Fruit fly (Drosophila melanogaster) whole organism, embryonic: ENCODE data around the gene RpS15Aa.
A peak's percentile ranks its signal among the peaks of the same experiment; 100 is the strongest.

Experiments used
- Ada2b ChIP-seq: fragments of 200-800 bp; sonication (Bioruptor generic); IDR thresholded peaks from 2 replicates; pipeline ENCODE4 v1.3.6; 2022; ENCODE audit warnings: missing biosample characterization, missing genetic modification characterization
- CG11093 ChIP-seq: fragments of 200-800 bp; sonication (Bioruptor generic); IDR thresholded peaks from 3 replicates; pipeline ENCODE4 v1.3.6; 2022; ENCODE audit warnings: missing biosample characterization, missing genetic modification characterization
- CG12071 ChIP-seq: fragments of 200-800 bp; sonication (Bioruptor generic); optimal IDR thresholded peaks from 3 replicates; lab custom pipeline; 2018; ENCODE audit warnings: missing biosample characterization, mild to moderate bottlenecking, missing genetic modification characterization
- CG13296 ChIP-seq: fragments of 200-800 bp; sonication (Bioruptor generic); optimal IDR thresholded peaks from 3 replicates; lab custom pipeline; 2018; ENCODE audit warnings: missing biosample characterization, mild to moderate bottlenecking, missing genetic modification characterization
- CG14014 ChIP-seq: fragments of 200-800 bp; sonication (Bioruptor generic); IDR thresholded peaks from 2 replicates; pipeline ENCODE4 v1.3.6; 2022; ENCODE audit warnings: missing biosample characterization, missing genetic modification characterization
- CG15514 ChIP-seq: fragments of 200-800 bp; sonication (Bioruptor generic); optimal IDR thresholded peaks from 3 replicates; lab custom pipeline; 2017; ENCODE audit warnings: missing biosample characterization, missing genetic modification characterization, mild to moderate bottlenecking, moderate library complexity, missing genetic modification reagents
- CG1647 ChIP-seq: fragments of 200-800 bp; sonication (Bioruptor generic); optimal IDR thresholded peaks from 3 replicates; lab custom pipeline; 2016; ENCODE audit warnings: missing biosample characterization, missing genetic modification characterization
- CG16813 ChIP-seq: fragments of 200-800 bp; sonication (Bioruptor generic); IDR thresholded peaks from 3 replicates; pipeline ENCODE4 v1.3.6; 2022; ENCODE audit warnings: missing biosample characterization, missing genetic modification characterization; ENCODE audit not compliant: partially characterized antibody
- CG2889 ChIP-seq: fragments of 200-800 bp; sonication (Bioruptor generic); IDR thresholded peaks from 3 replicates; pipeline ENCODE4 v1.3.6; 2022; ENCODE audit warnings: missing biosample characterization, missing genetic modification characterization
- CG31224 ChIP-seq: fragments of 200-800 bp; sonication (Bioruptor generic); IDR thresholded peaks from 2 replicates; pipeline ENCODE4 v1.3.6; 2022; ENCODE audit warnings: missing biosample characterization, missing genetic modification characterization
- CG32532 ChIP-seq: fragments of 200-800 bp; sonication (Bioruptor generic); IDR thresholded peaks from 2 replicates; pipeline ENCODE4 v1.3.6; 2022; ENCODE audit warnings: missing biosample characterization, missing genetic modification characterization
- CG34376 ChIP-seq: fragments of 200-800 bp; sonication (Bioruptor generic); optimal IDR thresholded peaks from 2 replicates; lab custom pipeline; 2018; ENCODE audit warnings: missing biosample characterization, mild to moderate bottlenecking, missing genetic modification characterization
- CG3847 ChIP-seq: fragments of 200-800 bp; sonication (Bioruptor generic); IDR thresholded peaks from 2 replicates; pipeline ENCODE4 v1.3.6; 2022; ENCODE audit warnings: missing biosample characterization, missing genetic modification characterization
- CG4854 ChIP-seq: fragments of 200-800 bp; sonication (Bioruptor generic); optimal IDR thresholded peaks from 2 replicates; lab custom pipeline; 2016; ENCODE audit warnings: missing biosample characterization, missing genetic modification characterization, inconsistent platforms
- Camta ChIP-seq: fragments of 200-800 bp; sonication (Bioruptor generic); optimal IDR thresholded peaks from 2 replicates; lab custom pipeline; 2016; ENCODE audit warnings: missing biosample characterization, missing genetic modification characterization
- Elba2 ChIP-seq: fragments of 200-800 bp; sonication (Bioruptor generic); optimal IDR thresholded peaks from 3 replicates; lab custom pipeline; 2016; ENCODE audit warnings: missing biosample characterization, missing genetic modification characterization
- Fer2 ChIP-seq: fragments of 200-800 bp; sonication (Bioruptor generic); optimal IDR thresholded peaks from 2 replicates; lab custom pipeline; 2018; ENCODE audit warnings: missing biosample characterization, mild to moderate bottlenecking, missing genetic modification characterization, moderate library complexity
- H2.0 ChIP-seq: fragments of 200-800 bp; sonication (Bioruptor generic); IDR thresholded peaks from 2 replicates; pipeline ENCODE4 v1.3.6; 2022; ENCODE audit warnings: missing biosample characterization, missing genetic modification characterization
- Hr78 ChIP-seq, 2 experiments: fragments of 200-800 bp in 1 of 2; fragments of >200 bp in 1 of 2; sonication (Bioruptor generic) in 1 of 2; optimal IDR thresholded peaks; 2 replicates each; lab custom pipeline; 2017 to 2019; ENCODE audit warnings: missing biosample characterization in 2 of 2, missing genetic modification characterization in 2 of 2, mild to moderate bottlenecking in 1 of 2, moderate library complexity in 1 of 2
- Mes4 ChIP-seq: fragments of 200-800 bp; sonication (Bioruptor generic); optimal IDR thresholded peaks from 2 replicates; lab custom pipeline; 2016; ENCODE audit warnings: missing biosample characterization, missing genetic modification characterization
- Mrtf ChIP-seq: fragments of 200-800 bp; sonication (Bioruptor generic); IDR thresholded peaks from 3 replicates; pipeline ENCODE4 v1.3.6; 2022; ENCODE audit warnings: missing biosample characterization, missing genetic modification characterization
- NK7.1 ChIP-seq: fragments of 200-800 bp; sonication (Bioruptor generic); optimal IDR thresholded peaks from 3 replicates; lab custom pipeline; 2016; ENCODE audit warnings: missing biosample characterization, missing genetic modification characterization
- Optix ChIP-seq: fragments of 200-800 bp; sonication (Bioruptor generic); IDR thresholded peaks from 3 replicates; pipeline ENCODE4 v1.3.6; 2022; ENCODE audit warnings: missing biosample characterization, missing genetic modification characterization
- PHDP ChIP-seq: fragments of 200-800 bp; sonication (Bioruptor generic); optimal IDR thresholded peaks from 3 replicates; lab custom pipeline; 2018; ENCODE audit warnings: missing biosample characterization, mild to moderate bottlenecking, missing genetic modification characterization, moderate library complexity
- Ptx1 ChIP-seq: fragments of 200-800 bp; sonication (Bioruptor generic); IDR thresholded peaks from 2 replicates; pipeline ENCODE4 v1.3.6; 2022; ENCODE audit warnings: missing biosample characterization, missing genetic modification characterization
- Ravus ChIP-seq: fragments of 200-800 bp; sonication (Bioruptor generic); IDR thresholded peaks from 2 replicates; pipeline ENCODE4 v1.3.6; 2022; ENCODE audit warnings: missing biosample characterization, missing genetic modification characterization
- Xbp1 ChIP-seq: fragments of 200-800 bp; sonication (Bioruptor generic); optimal IDR thresholded peaks from 3 replicates; lab custom pipeline; 2016; ENCODE audit warnings: missing biosample characterization, mild to moderate bottlenecking, missing genetic modification characterization
- ac ChIP-seq: fragments of 200-800 bp; sonication (Bioruptor generic); optimal IDR thresholded peaks from 3 replicates; lab custom pipeline; 2017; ENCODE audit warnings: missing biosample characterization, mild to moderate bottlenecking, missing genetic modification characterization
- az2 ChIP-seq: fragments of 200-800 bp; sonication (Bioruptor generic); optimal IDR thresholded peaks from 3 replicates; lab custom pipeline; 2016; ENCODE audit warnings: missing biosample characterization, missing genetic modification characterization
- chinmo ChIP-seq: fragments of 200-800 bp; sonication (Bioruptor generic); IDR thresholded peaks from 4 replicates; pipeline ENCODE4 v1.3.6; 2022; ENCODE audit warnings: missing biosample characterization, missing genetic modification characterization; ENCODE audit not compliant: partially characterized antibody
- ci ChIP-seq: fragments of 200-800 bp; sonication (Bioruptor generic); IDR thresholded peaks from 3 replicates; pipeline ENCODE4 v1.3.6; 2022; ENCODE audit warnings: missing biosample characterization, missing genetic modification characterization
- crp ChIP-seq, 2 experiments: fragments of 200-800 bp; sonication (Bioruptor generic); optimal IDR thresholded peaks; 2 replicates in 1 of 2; 3 replicates in 1 of 2; lab custom pipeline; 2017; ENCODE audit warnings: missing biosample characterization in 2 of 2, missing genetic modification characterization in 2 of 2, mild to moderate bottlenecking in 1 of 2, moderate library complexity in 1 of 2
- dan ChIP-seq: fragments of 200-800 bp; sonication (Bioruptor generic); IDR thresholded peaks from 2 replicates; pipeline ENCODE4 v1.3.6; 2022; ENCODE audit warnings: missing biosample characterization, missing genetic modification characterization
- dmrt99B ChIP-seq: fragments of 200-800 bp; sonication (Bioruptor generic); optimal IDR thresholded peaks from 2 replicates; lab custom pipeline; 2018; ENCODE audit warnings: missing biosample characterization, mild to moderate bottlenecking, missing genetic modification characterization, moderate library complexity
- fru ChIP-seq: fragments of >200 bp; optimal IDR thresholded peaks from 2 replicates; lab custom pipeline; 2017
- gro ChIP-seq: fragments of 200-800 bp; sonication (Bioruptor generic); optimal IDR thresholded peaks from 2 replicates; lab custom pipeline; 2016; ENCODE audit warnings: missing biosample characterization, missing genetic modification characterization
- gsb-n ChIP-seq: fragments of 200-800 bp; sonication (Bioruptor generic); optimal IDR thresholded peaks from 3 replicates; lab custom pipeline; 2018; ENCODE audit warnings: missing biosample characterization, mild to moderate bottlenecking, missing genetic modification characterization
- ham ChIP-seq: fragments of 200-800 bp; sonication (Bioruptor generic); IDR thresholded peaks from 2 replicates; pipeline ENCODE4 v1.3.6; 2022; ENCODE audit warnings: missing biosample characterization, missing genetic modification characterization
- lbe ChIP-seq: fragments of 200-800 bp; sonication (Bioruptor generic); optimal IDR thresholded peaks from 2 replicates; lab custom pipeline; 2016; ENCODE audit warnings: missing biosample characterization, mild to moderate bottlenecking, missing genetic modification characterization
- luna ChIP-seq: fragments of 200-800 bp; sonication (Bioruptor generic); optimal IDR thresholded peaks from 2 replicates; lab custom pipeline; 2016; ENCODE audit warnings: missing biosample characterization, missing genetic modification characterization
- mld ChIP-seq: fragments of 200-800 bp; sonication (Bioruptor generic); IDR thresholded peaks from 3 replicates; pipeline ENCODE4 v1.3.6; 2022; ENCODE audit warnings: missing biosample characterization, missing genetic modification characterization; ENCODE audit not compliant: partially characterized antibody
- phol ChIP-seq: fragments of 200-800 bp; sonication (Bioruptor generic); optimal IDR thresholded peaks from 3 replicates; lab custom pipeline; 2018; ENCODE audit warnings: missing biosample characterization, mild to moderate bottlenecking, missing genetic modification characterization, moderate library complexity
- sisA ChIP-seq: fragments of 200-800 bp; sonication (Bioruptor generic); IDR thresholded peaks from 2 replicates; pipeline ENCODE4 v1.3.6; 2022; ENCODE audit warnings: missing biosample characterization, missing genetic modification characterization
- sqz ChIP-seq: fragments of 200-800 bp; sonication (Bioruptor generic); optimal IDR thresholded peaks from 3 replicates; lab custom pipeline; 2018; ENCODE audit warnings: missing biosample characterization, mild to moderate bottlenecking, missing genetic modification characterization
- tap ChIP-seq: fragments of 200-800 bp; optimal IDR thresholded peaks from 3 replicates; lab custom pipeline; 2019; ENCODE audit warnings: missing biosample characterization, mild to moderate bottlenecking, missing genetic modification characterization, moderate library complexity
- trem ChIP-seq: fragments of 200-800 bp; optimal IDR thresholded peaks from 3 replicates; lab custom pipeline; 2019; ENCODE audit warnings: missing biosample characterization, mild to moderate bottlenecking, missing genetic modification characterization, moderate library complexity
- ttk ChIP-seq: fragments of 200-800 bp; sonication (Bioruptor generic); IDR thresholded peaks from 2 replicates; pipeline ENCODE4 v2.1.2; 2022; ENCODE audit warnings: missing biosample characterization, missing genetic modification characterization
- unpg ChIP-seq: fragments of 200-800 bp; sonication (Bioruptor generic); optimal IDR thresholded peaks from 3 replicates; lab custom pipeline; 2018; ENCODE audit warnings: missing biosample characterization, mild to moderate bottlenecking, missing genetic modification characterization, moderate library complexity
- vfl ChIP-seq: fragments of 200-800 bp; sonication (Bioruptor generic); optimal IDR thresholded peaks from 2 replicates; lab custom pipeline; 2016; ENCODE audit warnings: missing biosample characterization, missing genetic modification characterization
- wek ChIP-seq: fragments of 200-800 bp; sonication (Bioruptor generic); optimal IDR thresholded peaks from 3 replicates; lab custom pipeline; 2018; ENCODE audit warnings: missing biosample characterization, mild to moderate bottlenecking, missing genetic modification characterization, moderate library complexity

Gene RpS15Aa

DNA sequence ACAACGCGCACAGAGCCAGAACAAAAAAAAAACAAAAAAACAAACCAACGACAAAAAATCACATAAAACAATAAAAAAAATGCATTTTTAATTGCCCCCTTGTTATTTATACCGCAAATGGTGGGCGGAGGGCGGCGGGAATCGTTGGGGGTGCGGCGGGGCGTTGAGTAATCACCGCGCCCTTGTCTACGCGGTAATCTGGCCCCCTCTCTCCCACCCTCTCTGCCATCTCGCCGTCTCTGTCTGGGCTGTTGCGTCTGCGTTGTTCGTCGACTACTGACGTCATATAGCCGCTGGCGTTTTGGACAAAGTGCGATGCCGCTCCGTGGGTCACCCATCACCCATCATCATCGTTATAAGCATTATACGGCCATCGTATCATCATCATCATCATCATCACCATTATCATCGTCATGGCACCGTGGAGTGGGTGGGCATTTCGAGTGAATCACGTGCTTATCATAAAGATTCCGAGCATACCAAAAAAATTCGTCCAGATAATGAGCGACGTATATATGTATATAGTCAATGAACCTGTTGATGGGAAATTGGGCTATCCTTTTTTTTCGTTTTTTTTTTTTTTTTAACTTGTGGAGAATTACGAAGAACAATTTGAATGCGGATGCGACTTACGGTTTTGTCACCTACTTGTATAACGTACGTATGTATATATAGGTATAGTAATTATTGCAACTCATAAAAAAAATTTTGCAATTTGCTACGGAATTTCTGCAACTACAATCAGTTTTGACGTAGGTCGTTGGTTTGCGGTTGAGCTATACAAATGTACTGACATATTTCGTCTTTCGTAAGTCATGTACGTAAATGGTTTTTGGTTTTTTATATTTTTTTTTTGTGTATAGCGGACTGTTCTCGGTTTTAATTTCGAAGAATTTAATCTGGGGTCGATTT lies 34.6 kb downstream of the RpS15Aa start (continued):
- TF ChIP-seq luna (GFP tag; lab: Kevin White, UChicago) (no peak), CG12071 (GFP tag; lab: Kevin White, UChicago) (no peak), gro (GFP tag; lab: Kevin White, UChicago) (no peak), sisA (GFP tag; lab: Robert Waterston, UW) (no peak), H2.0 (GFP tag; lab: Robert Waterston, UW) (no peak), CG4854 (no peak), Xbp1 (no peak), CG1647 (no peak), CG34376 (GFP tag; lab: Kevin White, UChicago) (peak; percentile 34), crp (GFP tag; optimal IDR thresholded peaks at IDR 0.05; lab: Kevin White, UChicago) (no peak), gsb-n (tag; lab: Kevin White, UChicago) (no peak), vfl (GFP tag; lab: Kevin White, UChicago) (no peak), CG15514 (GFP tag; lab: Kevin White, UChicago) (no peak), Ravus (GFP tag; lab: Robert Waterston, UW) (no peak), Ptx1 (GFP tag; lab: Robert Waterston, UW) (no peak), ham (GFP tag; lab: Robert Waterston, UW) (no peak), mld (GFP tag; lab: Robert Waterston, UW) (no peak), CG2889 (no peak), PHDP (no peak), NK7.1 (GFP tag; lab: Kevin White, UChicago) (no peak), dan (GFP tag; lab: Robert Waterston, UW) (no peak), wek (GFP tag; lab: Kevin White, UChicago) (no peak), ac (GFP tag; lab: Kevin White, UChicago) (no peak), Hr78 (GFP tag; optimal IDR thresholded peaks at IDR 0.05; lab: Kevin White, UChicago) (peak in 1 of 2 experiments; percentile 89), Camta (no peak), CG11093 (GFP tag; lab: Robert Waterston, UW) (no peak), dmrt99B (tag; lab: Kevin White, UChicago) (no peak), Ada2b (GFP tag; lab: Robert Waterston, UW) (no peak), Elba2 (GFP tag; lab: Kevin White, UChicago) (no peak), Fer2 (tag; lab: Kevin White, UChicago) (no peak), az2 (GFP tag; lab: Kevin White, UChicago) (no peak), ttk (GFP tag; lab: Robert Waterston, UW) (peak; percentile 70), ci (0 out of 3 replicates have a peak, but pooled peaks have one; percentile 25), fru (lab: Kevin White, UChicago) (no peak), chinmo (GFP tag; lab: Robert Waterston, UW) (peak; percentile 96), Optix (GFP tag; lab: Robert Waterston, UW) (no peak), CG32532 (GFP tag; lab: Robert Waterston, UW) (no peak; the same call in 1 of the 2 replicates), CG3847 (GFP tag; lab: Robert Waterston, UW) (no peak), lbe (GFP tag; lab: Kevin White, UChicago) (no peak), Mrtf (GFP tag; lab: Robert Waterston, UW) (no peak), tap (tag; lab: Kevin White, UChicago) (no peak), CG31224 (GFP tag; lab: Robert Waterston, UW) (no peak), phol (tag; lab: Kevin White, UChicago) (no peak), Mes4 (GFP tag; lab: Kevin White, UChicago) (no peak), trem (no peak), sqz (GFP tag; lab: Kevin White, UChicago) (peak; percentile 75), unpg (GFP tag; lab: Kevin White, UChicago) (no peak), CG14014 (GFP tag; lab: Robert Waterston, UW) (no peak), CG16813 (GFP tag; lab: Robert Waterston, UW) (no peak), CG13296 (no peak)
